Fruit fly (Drosophila melanogaster) whole organism, embryonic: ENCODE data around the gene CG13384.

ENCODE experiments used
- Atf6 ChIP-seq: fragments of 200-800 bp; sonication (Bioruptor generic); IDR thresholded peaks from 2 replicates; pipeline ENCODE4 v1.3.6; 2022; ENCODE audit warnings: missing biosample characterization, missing genetic modification characterization
- BEAF-32 ChIP-seq: fragments of 200-800 bp; sonication (Bioruptor generic); optimal IDR thresholded peaks from 3 replicates; lab custom pipeline; 2017; ENCODE audit warnings: missing biosample characterization, missing genetic modification characterization, mild to moderate bottlenecking, moderate library complexity, missing genetic modification reagents
- CG12236 ChIP-seq: fragments of 200-800 bp; sonication (Bioruptor generic); optimal IDR thresholded peaks from 2 replicates; lab custom pipeline; 2016; ENCODE audit warnings: missing biosample characterization, missing genetic modification characterization
- CG13123 ChIP-seq: fragments of 200-800 bp; sonication (Bioruptor generic); optimal IDR thresholded peaks from 2 replicates; lab custom pipeline; 2016; ENCODE audit warnings: missing biosample characterization, missing genetic modification characterization
- CG13424 ChIP-seq: fragments of 200-800 bp; sonication (Bioruptor generic); optimal IDR thresholded peaks from 2 replicates; lab custom pipeline; 2019; ENCODE audit warnings: missing biosample characterization, mild to moderate bottlenecking, missing genetic modification characterization, moderate library complexity
- CG1602 ChIP-seq: fragments of 200-800 bp; sonication (Bioruptor generic); optimal IDR thresholded peaks from 3 replicates; lab custom pipeline; 2016; ENCODE audit warnings: missing biosample characterization, missing genetic modification characterization
- CG16813 ChIP-seq: fragments of 200-800 bp; sonication (Bioruptor generic); IDR thresholded peaks from 3 replicates; pipeline ENCODE4 v1.3.6; 2022; ENCODE audit warnings: missing biosample characterization, missing genetic modification characterization; ENCODE audit not compliant: partially characterized antibody
- CG16815 ChIP-seq: fragments of 200-800 bp; sonication (Bioruptor generic); optimal IDR thresholded peaks from 3 replicates; lab custom pipeline; 2017; ENCODE audit warnings: missing biosample characterization, mild to moderate bottlenecking, missing genetic modification characterization
- CG1792 ChIP-seq: fragments of 200-800 bp; sonication (Bioruptor generic); optimal IDR thresholded peaks from 2 replicates; lab custom pipeline; 2016; ENCODE audit warnings: missing biosample characterization, missing genetic modification characterization
- CG30403 ChIP-seq: fragments of 200-800 bp; sonication (Bioruptor generic); optimal IDR thresholded peaks from 3 replicates; lab custom pipeline; 2016; ENCODE audit warnings: missing biosample characterization, missing genetic modification characterization
- CG3065 ChIP-seq: fragments of 200-800 bp; sonication (Bioruptor generic); optimal IDR thresholded peaks from 2 replicates; lab custom pipeline; 2016; ENCODE audit warnings: missing biosample characterization, missing genetic modification characterization
- CG4820 ChIP-seq: fragments of 200-800 bp; sonication (Bioruptor generic); optimal IDR thresholded peaks from 3 replicates; lab custom pipeline; 2016; ENCODE audit warnings: missing biosample characterization, missing genetic modification characterization
- CG5953 ChIP-seq: fragments of 200-800 bp; sonication (Bioruptor generic); IDR thresholded peaks from 2 replicates; pipeline ENCODE4 v1.3.6; 2022; ENCODE audit warnings: missing biosample characterization, missing genetic modification characterization
- CG6689 ChIP-seq: fragments of 200-800 bp; sonication (Bioruptor generic); IDR thresholded peaks from 2 replicates; pipeline ENCODE4 v1.3.6; 2022; ENCODE audit warnings: missing biosample characterization, missing genetic modification characterization
- CG6813 ChIP-seq: fragments of 200-800 bp; sonication (Bioruptor generic); optimal IDR thresholded peaks from 2 replicates; lab custom pipeline; 2017; ENCODE audit warnings: missing biosample characterization, missing genetic modification characterization, mild to moderate bottlenecking, moderate library complexity, missing genetic modification reagents
- CG7357 ChIP-seq: fragments of 200-800 bp; sonication (Bioruptor generic); IDR thresholded peaks from 3 replicates; pipeline ENCODE4 v1.3.6; 2022; ENCODE audit warnings: missing biosample characterization, missing genetic modification characterization
- CHES-1-like ChIP-seq: fragments of 200-800 bp; sonication (Bioruptor generic); optimal IDR thresholded peaks from 2 replicates; lab custom pipeline; 2016; ENCODE audit warnings: missing biosample characterization, missing genetic modification characterization
- CoRest ChIP-seq: fragments of 200-800 bp; sonication (Bioruptor generic); optimal IDR thresholded peaks from 3 replicates; lab custom pipeline; 2018; ENCODE audit warnings: missing biosample characterization, mild to moderate bottlenecking, missing genetic modification characterization, moderate library complexity
- Drgx ChIP-seq: fragments of 200-800 bp; sonication (Bioruptor generic); IDR thresholded peaks from 2 replicates; pipeline ENCODE4 v1.3.6; 2022; ENCODE audit warnings: missing biosample characterization, missing genetic modification characterization
- E2f2 ChIP-seq: fragments of 200-800 bp; sonication (Bioruptor generic); IDR thresholded peaks from 2 replicates; pipeline ENCODE4 v1.3.6; 2022; ENCODE audit warnings: missing biosample characterization, missing genetic modification characterization
- Ets65A ChIP-seq: fragments of 200-800 bp; sonication (Bioruptor generic); peaks from one replicate; lab custom pipeline; 2016; ENCODE audit warnings: missing biosample characterization, missing genetic modification characterization
- H15 ChIP-seq: fragments of 200-800 bp; sonication (Bioruptor generic); IDR thresholded peaks from 3 replicates; pipeline ENCODE4 v1.3.6; 2022; ENCODE audit warnings: missing biosample characterization, missing genetic modification characterization
- HHEX ChIP-seq: fragments of 200-800 bp; sonication (Bioruptor generic); optimal IDR thresholded peaks from 3 replicates; lab custom pipeline; 2017; ENCODE audit warnings: missing biosample characterization, mild to moderate bottlenecking, missing genetic modification characterization, missing genetic modification reagents
- Jarid2 ChIP-seq: fragments of 200-800 bp; sonication (Bioruptor generic); optimal IDR thresholded peaks from 3 replicates; lab custom pipeline; 2017; ENCODE audit warnings: mild to moderate bottlenecking, missing biosample characterization, missing genetic modification reagents, missing genetic modification characterization
- Kr ChIP-seq: fragments of 200-800 bp; sonication (Bioruptor generic); optimal IDR thresholded peaks from 2 replicates; lab custom pipeline; 2017; ENCODE audit warnings: missing biosample characterization, mild to moderate bottlenecking, missing genetic modification characterization
- Oli ChIP-seq: fragments of 200-800 bp; sonication (Bioruptor generic); optimal IDR thresholded peaks from 2 replicates; lab custom pipeline; 2018; ENCODE audit warnings: missing biosample characterization, mild to moderate bottlenecking, missing genetic modification characterization, moderate library complexity
- PHDP ChIP-seq: fragments of 200-800 bp; sonication (Bioruptor generic); optimal IDR thresholded peaks from 3 replicates; lab custom pipeline; 2018; ENCODE audit warnings: missing biosample characterization, mild to moderate bottlenecking, missing genetic modification characterization, moderate library complexity
- Side ChIP-seq: fragments of 200-800 bp; sonication (Bioruptor generic); optimal IDR thresholded peaks from 2 replicates; lab custom pipeline; 2016; ENCODE audit warnings: missing biosample characterization, missing genetic modification characterization
- Sox102F ChIP-seq: fragments of 200-800 bp; sonication (Bioruptor generic); optimal IDR thresholded peaks from 2 replicates; lab custom pipeline; 2018; ENCODE audit warnings: missing biosample characterization, mild to moderate bottlenecking, missing genetic modification characterization, moderate library complexity
- Stat92E ChIP-seq, 3 experiments: fragments of >200 bp in 2 of 3; fragments of 200-800 bp in 1 of 3; sonication (Bioruptor generic) in 1 of 3; optimal IDR thresholded peaks; 2 replicates each; lab custom pipeline; 2017 to 2019; ENCODE audit warnings: missing biosample characterization in 3 of 3, missing genetic modification characterization in 3 of 3, mild to moderate bottlenecking in 1 of 3, moderate library complexity in 1 of 3
- Xbp1 ChIP-seq: fragments of 200-800 bp; sonication (Bioruptor generic); optimal IDR thresholded peaks from 3 replicates; lab custom pipeline; 2016; ENCODE audit warnings: missing biosample characterization, mild to moderate bottlenecking, missing genetic modification characterization
- abd-A ChIP-seq: fragments of 200-800 bp; sonication (Bioruptor generic); optimal IDR thresholded peaks from 3 replicates; lab custom pipeline; 2019; ENCODE audit warnings: missing biosample characterization, mild to moderate bottlenecking, missing genetic modification characterization, moderate library complexity
- ac ChIP-seq: fragments of 200-800 bp; sonication (Bioruptor generic); optimal IDR thresholded peaks from 3 replicates; lab custom pipeline; 2017; ENCODE audit warnings: missing biosample characterization, mild to moderate bottlenecking, missing genetic modification characterization
- crol ChIP-seq: fragments of 200-800 bp; sonication (Bioruptor generic); IDR thresholded peaks from 2 replicates; pipeline ENCODE4 v1.3.6; 2022; ENCODE audit warnings: missing biosample characterization, missing genetic modification characterization
- danr ChIP-seq: fragments of 200-800 bp; sonication (Bioruptor generic); IDR thresholded peaks from 2 replicates; pipeline ENCODE4 v1.3.6; 2022; ENCODE audit warnings: missing biosample characterization, missing genetic modification characterization
- gfzf ChIP-seq: fragments of 200-800 bp; sonication (Bioruptor generic); optimal IDR thresholded peaks from 2 replicates; lab custom pipeline; 2016; ENCODE audit warnings: missing biosample characterization, mild to moderate bottlenecking, missing genetic modification characterization, moderate library complexity
- gsb ChIP-seq: fragments of 200-800 bp; sonication (Bioruptor generic); IDR thresholded peaks from 2 replicates; pipeline ENCODE4 v1.3.6; 2022; ENCODE audit warnings: missing biosample characterization, missing genetic modification characterization
- hth ChIP-seq: fragments of >200 bp; optimal IDR thresholded peaks from 2 replicates; lab custom pipeline; 2017; ENCODE audit warnings: inconsistent platforms
- lola ChIP-seq, 3 experiments: fragments of >200 bp in 2 of 3; fragments of 200-800 bp in 1 of 3; sonication (Bioruptor generic) in 1 of 3; optimal IDR thresholded peaks; 2 replicates each; lab custom pipeline; 2017 to 2019; ENCODE audit warnings: missing biosample characterization in 3 of 3, missing genetic modification characterization in 3 of 3, mild to moderate bottlenecking in 1 of 3, moderate library complexity in 1 of 3
- pan ChIP-seq, 4 experiments: fragments of >200 bp in 3 of 4; fragments of 200-800 bp in 1 of 4; sonication (Bioruptor generic) in 1 of 4; optimal IDR thresholded peaks in 3 of 4; IDR thresholded peaks in 1 of 4; 2 replicates each; pipeline versions ENCODE4 v1.3.6 to Lab custom; 2017 to 2022; ENCODE audit warnings: missing biosample characterization in 2 of 4, missing genetic modification characterization in 2 of 4, mixed read lengths in 1 of 4
- prd ChIP-seq, 3 experiments: fragments of >200 bp in 2 of 3; fragments of 200-800 bp in 1 of 3; sonication (Bioruptor generic) in 1 of 3; optimal IDR thresholded peaks in 2 of 3; IDR thresholded peaks in 1 of 3; 2 replicates in 2 of 3; 3 replicates in 1 of 3; pipeline versions ENCODE4 v1.3.6 to Lab custom; 2017 to 2022; ENCODE audit warnings: missing biosample characterization in 1 of 3, missing genetic modification characterization in 1 of 3
- salm ChIP-seq: fragments of 200-800 bp; sonication (Bioruptor generic); optimal IDR thresholded peaks from 2 replicates; lab custom pipeline; 2018; ENCODE audit warnings: missing biosample characterization, mild to moderate bottlenecking, missing genetic modification characterization
- sc ChIP-seq, 3 experiments: fragments of >200 bp in 2 of 3; fragments of 200-800 bp in 1 of 3; sonication (Bioruptor generic) in 1 of 3; optimal IDR thresholded peaks; 2 replicates in 2 of 3; 3 replicates in 1 of 3; lab custom pipeline; 2017; ENCODE audit warnings: mild to moderate bottlenecking in 1 of 3, missing biosample characterization in 1 of 3, missing genetic modification characterization in 1 of 3, missing genetic modification reagents in 1 of 3
- sens ChIP-seq: fragments of 200-800 bp; sonication (Bioruptor generic); peaks from one replicate; lab custom pipeline; 2016; ENCODE audit warnings: missing biosample characterization, missing genetic modification characterization
- slou ChIP-seq: fragments of 200-800 bp; sonication (Bioruptor generic); optimal IDR thresholded peaks from 3 replicates; lab custom pipeline; 2016; ENCODE audit warnings: missing biosample characterization, missing genetic modification characterization
- tgo ChIP-seq: fragments of 200-800 bp; sonication (Bioruptor generic); IDR thresholded peaks from 3 replicates; pipeline ENCODE4 v1.3.6; 2022; ENCODE audit warnings: missing biosample characterization, missing genetic modification characterization
- twi ChIP-seq: fragments of 200-800 bp; optimal IDR thresholded peaks from 2 replicates; lab custom pipeline; 2019; ENCODE audit warnings: missing biosample characterization, mild to moderate bottlenecking, missing genetic modification characterization, moderate library complexity
- wdn ChIP-seq: fragments of 200-800 bp; sonication (Bioruptor generic); IDR thresholded peaks from 2 replicates; pipeline ENCODE4 v1.3.6; 2022; ENCODE audit warnings: missing biosample characterization, missing genetic modification characterization
- yki ChIP-seq: fragments of >200 bp; optimal IDR thresholded peaks from 3 replicates; lab custom pipeline; 2018

CG13384 gene

DNA sequence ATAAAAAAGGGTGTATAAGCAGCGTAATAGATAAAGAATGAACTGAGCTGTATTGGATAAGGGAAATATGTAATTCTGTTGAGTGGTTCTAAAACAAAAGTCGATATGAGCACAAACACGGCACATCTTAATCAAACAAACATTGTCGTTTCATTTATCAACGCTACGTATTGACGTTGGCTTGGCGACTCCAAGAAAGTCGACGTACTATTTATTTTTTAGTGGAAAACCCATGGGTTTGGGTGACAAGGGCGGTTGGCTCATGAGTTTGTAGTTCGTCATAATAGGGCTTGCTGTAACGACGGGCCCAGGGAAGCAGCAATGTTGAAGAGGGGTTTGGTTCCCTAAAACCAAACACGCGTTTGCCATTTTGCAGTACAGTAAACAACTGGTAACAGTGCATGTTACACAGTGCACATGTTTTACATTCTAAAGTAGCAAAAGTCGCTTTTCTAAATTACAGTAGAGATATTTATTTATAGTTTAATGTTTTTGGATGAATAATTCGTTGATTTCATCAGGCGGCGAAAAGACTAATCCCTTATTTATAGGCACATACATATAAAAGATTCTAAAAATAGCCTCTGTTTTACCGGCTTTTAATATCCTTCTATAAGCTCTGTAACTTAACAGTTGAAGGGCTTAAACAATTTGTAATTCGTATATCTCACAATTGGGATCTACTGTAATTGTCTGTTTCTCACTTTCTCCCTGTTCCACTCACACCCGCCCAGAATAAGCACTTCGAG, 22.9 kb upstream of the CG13384 start (continued):
- TF ChIP-seq Oli (tag; lab: Kevin White, UChicago) (no peak), abd-A (tag; lab: Kevin White, UChicago) (no peak), CG30403 (GFP tag; lab: Kevin White, UChicago) (peak; percentile 40), CG3065 (GFP tag; lab: Kevin White, UChicago) (no peak), E2f2 (GFP tag; lab: Robert Waterston, UW) (no peak), CG1792 (GFP tag; lab: Kevin White, UChicago) (no peak), PHDP (tag; lab: Kevin White, UChicago) (no peak), lola (GFP tag; optimal IDR thresholded peaks at IDR 0.05; lab: Kevin White, UChicago) (no peak), Kr (no peak), Stat92E (GFP tag; optimal IDR thresholded peaks at IDR 0.05; lab: Kevin White, UChicago) (no peak), salm (tag; lab: Kevin White, UChicago) (no peak), slou (GFP tag; lab: Kevin White, UChicago) (no peak), CHES-1-like (peak; percentile 10), hth (lab: Kevin White, UChicago) (no peak), sc (optimal IDR thresholded peaks at IDR 0.05; lab: Kevin White, UChicago) (no peak), sc (GFP tag; optimal IDR thresholded peaks at IDR 0.05; lab: Kevin White, UChicago) (no peak), CG13424 (tag; lab: Kevin White, UChicago) (peak; percentile 16), CG6689 (GFP tag; lab: Robert Waterston, UW) (no peak), sens (GFP tag; lab: Kevin White, UChicago) (peak; percentile 82), CG5953 (no peak), yki (lab: Kevin White, UChicago) (no peak), Ets65A (GFP tag; lab: Kevin White, UChicago) (peak; percentile 9), CG1602 (GFP tag; lab: Kevin White, UChicago) (peak; percentile 19), Xbp1 (GFP tag; lab: Kevin White, UChicago) (peak; percentile 23), tgo (GFP tag; lab: Robert Waterston, UW) (no peak), CG6813 (GFP tag; lab: Kevin White, UChicago) (no peak), Side (no peak), CG4820 (GFP tag; lab: Kevin White, UChicago) (no peak), Jarid2 (no peak), CoRest (tag; lab: Kevin White, UChicago) (peak; percentile 37), gfzf (no peak), Sox102F (GFP tag; lab: Kevin White, UChicago) (peak; percentile 20), CG12236 (GFP tag; lab: Kevin White, UChicago) (no peak), danr (no peak), HHEX (GFP tag; lab: Kevin White, UChicago) (no peak), CG16813 (GFP tag; lab: Robert Waterston, UW) (no peak), H15 (GFP tag; lab: Robert Waterston, UW) (no peak), twi (no peak), CG13123 (GFP tag; lab: Kevin White, UChicago) (no peak), CG7357 (GFP tag; lab: Robert Waterston, UW) (no peak), gsb (GFP tag; lab: Robert Waterston, UW) (no peak), Atf6 (GFP tag; lab: Robert Waterston, UW) (no peak), BEAF-32 (no peak), pan (optimal IDR thresholded peaks at IDR 0.05; lab: Kevin White, UChicago) (no peak), pan (GFP tag; optimal IDR thresholded peaks at IDR 0.05 in 1 of 2, IDR thresholded peaks at IDR 0.05 in 1 of 2) (no peak), wdn (GFP tag; lab: Robert Waterston, UW) (no peak), Drgx (GFP tag; lab: Robert Waterston, UW) (no peak), CG16815 (GFP tag; lab: Kevin White, UChicago) (peak; percentile 20), crol (GFP tag; lab: Robert Waterston, UW) (no peak), ac (GFP tag; lab: Kevin White, UChicago) (no peak), prd (optimal IDR thresholded peaks at IDR 0.05; lab: Kevin White, UChicago) (no peak), prd (GFP tag; IDR thresholded peaks at IDR 0.05; lab: Robert Waterston, UW) (no peak)
